Worm (Caenorhabditis elegans): ENCODE results near the gene phf-33.

DNA sequence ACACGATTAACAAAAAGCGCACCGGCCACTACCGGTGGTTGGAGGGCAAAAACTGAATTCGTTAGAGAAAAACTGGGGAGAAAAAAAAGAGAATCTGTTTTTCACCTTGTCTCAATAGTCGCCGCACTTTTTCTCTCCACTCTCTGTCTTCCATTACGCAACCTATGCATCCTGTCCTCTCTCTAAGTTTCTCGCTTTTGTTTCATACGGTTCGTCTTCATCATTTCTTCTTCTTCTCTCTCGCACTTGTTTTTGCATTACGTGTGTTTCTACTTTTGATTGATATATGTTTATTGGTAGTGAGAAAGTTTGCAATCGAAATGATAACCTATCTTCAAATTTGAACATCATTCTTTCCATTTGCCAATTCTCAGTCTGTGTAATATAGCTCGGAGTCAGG is 41.8 kb upstream of the phf-33 start:
- TF ChIP-seq Y53G8AR.9 (GFP tag; conservative IDR thresholded peaks at IDR 0.05): no peak
- TF ChIP-seq hrde-1 (tag; optimal IDR thresholded peaks at IDR 0.05; ENCODE audit: borderline replicate concordance): no peak
- no peak for TF ChIP-seq mxl-1 (tag; optimal IDR thresholded peaks at IDR 0.05)
- no peak for TF ChIP-seq ceh-91 (GFP tag; IDR thresholded peaks at IDR 0.05)
